Worm (Caenorhabditis elegans) whole organism, late embryonic: ENCODE measurements around the gene Y54F10BM.12.

Experiments used
- C38D4.7 ChIP-seq: fragments of 200-800 bp; sonication (Bioruptor generic); optimal IDR thresholded peaks from 2 replicates; lab custom pipeline; 2018; ENCODE audit warnings: mild to moderate bottlenecking, missing genetic modification characterization, moderate library complexity, missing compliant biosample characterization
- ama-1 ChIP-seq: fragments of 150-350 bp; optimal IDR thresholded peaks from 2 replicates; lab custom pipeline; 2014
- ceh-9 ChIP-seq: sonication (generic microtip); optimal IDR thresholded peaks from 2 replicates; lab custom pipeline; 2016; ENCODE audit warnings: mild to moderate bottlenecking, missing genetic modification characterization, inconsistent platforms, missing compliant biosample characterization
- hlh-13 ChIP-seq: fragments of 200-800 bp; sonication (Bioruptor generic); optimal IDR thresholded peaks from 2 replicates; lab custom pipeline; 2018; ENCODE audit warnings: mild to moderate bottlenecking, missing genetic modification characterization, missing compliant biosample characterization
- odd-2 ChIP-seq: sonication (generic microtip); optimal IDR thresholded peaks from 2 replicates; lab custom pipeline; 2017; ENCODE audit warnings: antibody characterized with exemption, mild to moderate bottlenecking, missing genetic modification characterization, missing compliant biosample characterization
- pat-9 ChIP-seq: fragments of 200-800 bp; sonication (Bioruptor generic); optimal IDR thresholded peaks from 2 replicates; lab custom pipeline; 2018; ENCODE audit warnings: mild to moderate bottlenecking, missing genetic modification characterization, moderate library complexity, missing compliant biosample characterization
- pha-4 ChIP-seq: fragments of 150-350 bp; optimal IDR thresholded peaks from 2 replicates; lab custom pipeline; 2018; ENCODE audit warnings: missing biosample characterization, missing genetic modification reagents, missing genetic modification characterization
- pqm-1 ChIP-seq: sonication (generic microtip); optimal IDR thresholded peaks from 2 replicates; lab custom pipeline; 2016; ENCODE audit warnings: missing genetic modification characterization, missing compliant biosample characterization
- pros-1 ChIP-seq: fragments of 150-350 bp; optimal IDR thresholded peaks from 2 replicates; lab custom pipeline; 2014; ENCODE audit warnings: missing biosample characterization, missing genetic modification reagents, missing genetic modification characterization
- rnt-1 ChIP-seq: sonication (generic microtip); optimal IDR thresholded peaks from 2 replicates; lab custom pipeline; 2016; ENCODE audit warnings: missing genetic modification characterization, missing compliant biosample characterization
- sox-2 ChIP-seq: fragments of 200-800 bp; sonication (Bioruptor generic); IDR thresholded peaks from 2 replicates; pipeline ENCODE4 v1.3.6; 2022; ENCODE audit warnings: missing genetic modification reagents, missing genetic modification characterization, missing compliant biosample characterization
- unc-3 ChIP-seq, 2 experiments: fragments of 200-800 bp in 1 of 2; sonication (Bioruptor generic) in 1 of 2; sonication (generic microtip) in 1 of 2; conservative IDR thresholded peaks in 1 of 2; optimal IDR thresholded peaks in 1 of 2; 2 replicates each; pipeline versions ENCODE4 v1.3.6 to Lab custom; 2016 to 2022; ENCODE audit warnings: missing compliant biosample characterization in 2 of 2, missing genetic modification characterization in 2 of 2, missing genetic modification reagents in 1 of 2

- no peak for TF ChIP-seq ama-1 (lab: Kevin White, UChicago)
- TF ChIP-seq ceh-9 (tag; lab: Kevin White, UChicago): no peak
- TF ChIP-seq odd-2: no peak
- no peak for TF ChIP-seq C38D4.7 (GFP tag; lab: Kevin White, UChicago)
- TF ChIP-seq rnt-1: no peak
- no peak for TF ChIP-seq pros-1 (tag; lab: Kevin White, UChicago)
- no peak for TF ChIP-seq unc-3 (GFP tag; conservative IDR thresholded peaks at IDR 0.05; lab: Robert Waterston, UW)
- no peak for TF ChIP-seq unc-3 (tag; optimal IDR thresholded peaks at IDR 0.05; lab: Kevin White, UChicago)
- TF ChIP-seq pqm-1: no peak
- TF ChIP-seq hlh-13 (GFP tag; lab: Kevin White, UChicago): no peak
- no peak for TF ChIP-seq pat-9
- TF ChIP-seq pha-4 (tag; lab: Kevin White, UChicago): no peak
- TF ChIP-seq sox-2: no peak
Measured at ce11 chrIII:2324703-2325102, 4.8 kb downstream of the Y54F10BM.12 start.
